Fruit fly (Drosophila melanogaster): ENCODE results near the gene LysP.

The LysP gene

dm6 chr3L:1218596-1218995 is at the start of gene LysP:
LysP (minus strand) TSS chr3L:1218696.
- TF ChIP-seq gl (tag; optimal IDR thresholded peaks at IDR 0.05) = no peak
- TF ChIP-seq CG8159 (tag; optimal IDR thresholded peaks at IDR 0.05) = no peak
- TF ChIP-seq CG4496 (GFP tag; IDR thresholded peaks at IDR 0.05) = 0 out of 3 replicates have a peak, but pooled peaks have one; percentile 19
- TF ChIP-seq CG17806 (tag; optimal IDR thresholded peaks at IDR 0.05) = no peak
- no peak for TF ChIP-seq CG12605 (GFP tag; IDR thresholded peaks at IDR 0.05)
- TF ChIP-seq Pif1A (GFP tag; optimal IDR thresholded peaks at IDR 0.05) = no peak
- no peak for TF ChIP-seq CG14655 (GFP tag; optimal IDR thresholded peaks at IDR 0.05)
- TF ChIP-seq EcR (GFP tag; optimal IDR thresholded peaks at IDR 0.05) = no peak

dm6 chr3L:1265423-1266002 is 47.0 kb upstream of the LysP start:
- peak; percentile 47 for TF ChIP-seq EcR (GFP tag; optimal IDR thresholded peaks at IDR 0.05)
- no peak for TF ChIP-seq Pif1A (GFP tag; optimal IDR thresholded peaks at IDR 0.05)
- no peak for TF ChIP-seq CG9948 (tag; optimal IDR thresholded peaks at IDR 0.05)
- TF ChIP-seq CG4496 (GFP tag; IDR thresholded peaks at IDR 0.05) = peak; percentile 31; the same call in 1 of the 3 replicates
- TF ChIP-seq rn (GFP tag; IDR thresholded peaks at IDR 0.05) = no peak
- no peak for TF ChIP-seq fd96Ca (GFP tag; IDR thresholded peaks at IDR 0.05)
- no peak for TF ChIP-seq D1 (tag; optimal IDR thresholded peaks at IDR 0.05)
- TF ChIP-seq CG10348 (GFP tag; IDR thresholded peaks at IDR 0.05) = no peak
- TF ChIP-seq Ets98B (GFP tag; IDR thresholded peaks at IDR 0.05) = peak; percentile 14; the same call in 1 of the 2 replicates
- no peak for TF ChIP-seq CG8301 (tag; optimal IDR thresholded peaks at IDR 0.05)
- TF ChIP-seq CG14655 (GFP tag; optimal IDR thresholded peaks at IDR 0.05) = no peak
- no peak for TF ChIP-seq CG12605 (GFP tag; IDR thresholded peaks at IDR 0.05)
- TF ChIP-seq gl (tag; optimal IDR thresholded peaks at IDR 0.05) = no peak
- no peak for TF ChIP-seq Pif1B (GFP tag; optimal IDR thresholded peaks at IDR 0.05)
- no peak for TF ChIP-seq CG8159 (tag; optimal IDR thresholded peaks at IDR 0.05)
- TF ChIP-seq CG17806 (tag; optimal IDR thresholded peaks at IDR 0.05) = no peak
- no peak for TF ChIP-seq CG15710 (tag; optimal IDR thresholded peaks at IDR 0.05)
- TF ChIP-seq CG34367 (tag; optimal IDR thresholded peaks at IDR 0.05) = no peak
- no peak for TF ChIP-seq CG32121 (GFP tag; IDR thresholded peaks at IDR 0.05)
- TF ChIP-seq CG13204 (GFP tag; optimal IDR thresholded peaks at IDR 0.05) = peak; percentile 1
- TF ChIP-seq Snoo (tag; optimal IDR thresholded peaks at IDR 0.05) = no peak

DNA sequence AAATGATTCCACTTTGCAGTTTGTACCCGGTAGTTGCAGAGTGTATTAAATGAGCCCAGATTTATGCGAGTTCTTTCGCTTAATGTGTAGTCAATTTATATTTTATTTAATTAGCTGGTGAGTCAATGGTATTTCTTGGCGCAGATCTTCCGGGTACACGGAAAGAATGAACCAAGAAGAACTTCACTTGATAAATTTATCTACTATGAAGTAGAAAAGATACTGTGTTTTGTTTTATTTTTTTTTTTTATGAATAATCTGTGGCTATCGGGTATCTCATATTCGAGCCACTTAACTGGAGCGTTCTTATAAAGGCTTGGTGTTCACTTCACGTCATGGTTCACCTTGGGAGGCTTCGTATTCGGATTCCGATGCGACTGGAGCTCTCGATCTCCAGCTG is 46.5 kb upstream of the LysP start:
- TF ChIP-seq CG15710 (tag; optimal IDR thresholded peaks at IDR 0.05) (no peak), Pif1B (GFP tag; optimal IDR thresholded peaks at IDR 0.05) (peak; percentile 57), D1 (tag; optimal IDR thresholded peaks at IDR 0.05) (no peak), CG8301 (tag; optimal IDR thresholded peaks at IDR 0.05) (peak; percentile 33), Pif1A (GFP tag; optimal IDR thresholded peaks at IDR 0.05) (peak; percentile 50), CG14655 (GFP tag; optimal IDR thresholded peaks at IDR 0.05) (peak; percentile 69), CG9948 (tag; optimal IDR thresholded peaks at IDR 0.05) (peak; percentile 25), Snoo (tag; optimal IDR thresholded peaks at IDR 0.05) (peak; percentile 7), CG8159 (tag; optimal IDR thresholded peaks at IDR 0.05) (peak; percentile 25), EcR (GFP tag; optimal IDR thresholded peaks at IDR 0.05) (no peak), CG4496 (GFP tag; IDR thresholded peaks at IDR 0.05) (no peak)

DNA sequence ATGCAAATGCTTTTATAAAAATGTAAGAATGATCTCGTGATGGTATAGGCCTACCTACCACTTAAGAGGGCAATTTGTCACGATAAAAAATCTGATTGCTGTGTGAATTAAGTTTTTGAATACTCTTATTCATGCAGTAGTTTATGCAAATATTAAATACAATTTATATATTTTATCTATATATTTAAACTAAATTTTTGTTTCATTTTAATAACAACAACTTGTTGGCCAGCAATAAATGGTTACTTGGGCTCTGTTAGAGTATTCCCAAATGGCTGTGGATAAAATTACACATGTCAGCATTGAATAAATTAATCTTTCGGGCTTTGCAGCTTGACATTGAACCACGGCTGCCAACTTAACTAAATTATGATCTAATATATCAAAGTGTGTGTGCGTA is 40.1 kb upstream of the LysP start:
- TF ChIP-seq CG14655 (GFP tag; optimal IDR thresholded peaks at IDR 0.05) (no peak), D1 (tag; optimal IDR thresholded peaks at IDR 0.05) (no peak), CG15710 (tag; optimal IDR thresholded peaks at IDR 0.05) (no peak), CG13204 (GFP tag; optimal IDR thresholded peaks at IDR 0.05) (no peak), CG8159 (tag; optimal IDR thresholded peaks at IDR 0.05) (no peak), CG32121 (GFP tag; IDR thresholded peaks at IDR 0.05) (no peak), fd96Ca (GFP tag; IDR thresholded peaks at IDR 0.05) (no peak), CG8301 (tag; optimal IDR thresholded peaks at IDR 0.05) (no peak), gl (tag; optimal IDR thresholded peaks at IDR 0.05) (no peak), CG17806 (tag; optimal IDR thresholded peaks at IDR 0.05) (no peak), Snoo (tag; optimal IDR thresholded peaks at IDR 0.05) (no peak), CG34367 (tag; optimal IDR thresholded peaks at IDR 0.05) (no peak), CG4496 (GFP tag; IDR thresholded peaks at IDR 0.05) (no peak), CG12605 (GFP tag; IDR thresholded peaks at IDR 0.05) (no peak), CG10348 (GFP tag; IDR thresholded peaks at IDR 0.05) (no peak), Pif1A (GFP tag; optimal IDR thresholded peaks at IDR 0.05) (no peak), EcR (GFP tag; optimal IDR thresholded peaks at IDR 0.05) (no peak), CG9948 (tag; optimal IDR thresholded peaks at IDR 0.05) (no peak), Ets98B (GFP tag; IDR thresholded peaks at IDR 0.05) (no peak), rn (GFP tag; IDR thresholded peaks at IDR 0.05) (no peak)

DNA sequence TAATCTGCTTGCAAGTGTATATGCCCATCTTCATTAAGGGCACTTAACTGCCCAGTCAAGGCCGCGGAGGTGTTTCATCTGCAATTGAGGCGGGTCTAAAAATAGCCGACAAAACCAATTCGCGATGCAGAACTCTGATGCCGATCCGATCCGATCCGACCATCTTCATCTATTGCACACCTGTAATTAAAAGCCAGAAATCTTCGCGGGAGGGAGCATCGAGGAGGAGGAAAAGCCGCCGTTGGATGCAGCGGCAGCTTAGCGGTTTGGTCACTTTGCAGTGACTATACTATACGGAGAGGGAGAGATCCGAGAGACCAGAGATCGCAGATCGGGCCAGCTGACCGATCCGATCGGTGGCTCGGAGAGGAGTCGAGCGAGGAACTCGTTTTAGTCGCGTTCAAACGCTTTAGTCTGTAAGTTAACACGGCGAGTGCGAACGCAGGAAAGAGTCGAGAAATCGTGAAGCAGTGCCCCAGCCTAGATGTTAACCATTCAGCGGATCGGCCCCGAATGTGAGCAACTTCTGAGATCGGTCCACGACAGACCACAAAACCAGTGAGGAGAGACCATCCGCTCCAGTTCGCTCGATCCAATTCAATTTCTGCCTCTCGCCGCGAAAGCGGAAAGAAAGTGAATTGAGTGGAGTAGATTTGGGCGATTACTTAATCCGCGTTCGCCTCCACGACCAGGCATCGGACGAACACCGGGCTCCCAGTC is 37.7 kb upstream of the LysP start, which contains the start of gene tfc:
TSS of gene tfc (plus strand) at position 389 of the 720 bp plus-strand sequence.
- TF ChIP-seq CG34367 (tag; optimal IDR thresholded peaks at IDR 0.05) (no peak), CG8159 (tag; optimal IDR thresholded peaks at IDR 0.05) (no peak), rn (GFP tag; IDR thresholded peaks at IDR 0.05) (no peak), CG12605 (GFP tag; IDR thresholded peaks at IDR 0.05) (peak; percentile 49), EcR (GFP tag; optimal IDR thresholded peaks at IDR 0.05) (peak; percentile 61), CG4496 (GFP tag; IDR thresholded peaks at IDR 0.05) (no peak; the same call in 1 of the 3 replicates), Ets98B (GFP tag; IDR thresholded peaks at IDR 0.05) (peak; percentile 50; the same call in 1 of the 2 replicates), CG17806 (tag; optimal IDR thresholded peaks at IDR 0.05) (no peak), CG13204 (GFP tag; optimal IDR thresholded peaks at IDR 0.05) (peak; percentile 66), CG15710 (tag; optimal IDR thresholded peaks at IDR 0.05) (no peak), fd96Ca (GFP tag; IDR thresholded peaks at IDR 0.05) (peak; percentile 20; the same call in 1 of the 3 replicates), Pif1A (GFP tag; optimal IDR thresholded peaks at IDR 0.05) (peak; percentile 29)
